Worm (Caenorhabditis elegans) whole organism, L2 larva: ENCODE measurements around the gene F26G1.11.

ENCODE experiments used
- alr-1 ChIP-seq: fragments of 150-350 bp; optimal IDR thresholded peaks from 2 replicates; lab custom pipeline; 2014; ENCODE audit warnings: missing biosample characterization, missing genetic modification characterization
- blmp-1 ChIP-seq: sonication (generic microtip); optimal IDR thresholded peaks from 2 replicates; lab custom pipeline; 2017; ENCODE audit warnings: missing genetic modification characterization, mild to moderate bottlenecking, missing compliant biosample characterization, antibody characterized with exemption, moderate library complexity; ENCODE audit not compliant: insufficient read depth
- ceh-82 ChIP-seq: fragments of 150-350 bp; optimal IDR thresholded peaks from 2 replicates; lab custom pipeline; 2014; ENCODE audit warnings: missing biosample characterization, missing genetic modification characterization
- nhr-23 ChIP-seq: fragments of 150-350 bp; optimal IDR thresholded peaks from 2 replicates; lab custom pipeline; 2014; ENCODE audit warnings: missing biosample characterization, missing genetic modification reagents, missing genetic modification characterization
- unc-39 ChIP-seq: fragments of 150-350 bp; optimal IDR thresholded peaks from 2 replicates; lab custom pipeline; 2014; ENCODE audit warnings: missing biosample characterization, missing genetic modification characterization
- zag-1 ChIP-seq: fragments of 150-350 bp; optimal IDR thresholded peaks from 2 replicates; lab custom pipeline; 2014; ENCODE audit warnings: missing biosample characterization, missing genetic modification characterization
- ztf-11 ChIP-seq: sonication (generic microtip); optimal IDR thresholded peaks from 2 replicates; lab custom pipeline; 2017; ENCODE audit warnings: missing biosample characterization, missing genetic modification characterization

ce11 chrII:4747697-4748096 lies 29.2 kb upstream of the F26G1.11 start:
- TF ChIP-seq ztf-11 (tag; lab: Kevin White, UChicago) (no peak), ceh-82 (tag; lab: Kevin White, UChicago) (no peak), zag-1 (tag; lab: Kevin White, UChicago) (no peak), alr-1 (tag; lab: Kevin White, UChicago) (no peak), blmp-1 (tag; lab: Kevin White, UChicago) (no peak), nhr-23 (tag; lab: Kevin White, UChicago) (no peak), unc-39 (no peak)
